Worm (Caenorhabditis elegans): ENCODE results near the gene cct-2.

Gene cct-2

ce11 chrII:8951270-8951669 is 23.7 kb downstream of the cct-2 start:
- TF ChIP-seq sptf-1 (tag; optimal IDR thresholded peaks at IDR 0.05) (no peak), elt-1 (tag; optimal IDR thresholded peaks at IDR 0.05; ENCODE audit: borderline replicate concordance, insufficient read depth) (no peak), ces-1 (GFP tag; optimal IDR thresholded peaks at IDR 0.05) (no peak), cnd-1 (tag; optimal IDR thresholded peaks at IDR 0.05) (no peak), unc-62 (GFP tag; optimal IDR thresholded peaks at IDR 0.05) (no peak), bed-3 (GFP tag; optimal IDR thresholded peaks at IDR 0.05) (no peak), nhr-76 (tag; optimal IDR thresholded peaks at IDR 0.05) (no peak), ceh-83 (GFP tag; optimal IDR thresholded peaks at IDR 0.05) (no peak), nhr-28 (tag; optimal IDR thresholded peaks at IDR 0.05) (no peak), hlh-1 (tag; optimal IDR thresholded peaks at IDR 0.05) (no peak), blmp-1 (tag; optimal IDR thresholded peaks at IDR 0.05) (no peak)

- peak; percentile 16 for TF ChIP-seq elt-1 (tag; optimal IDR thresholded peaks at IDR 0.05; ENCODE audit: borderline replicate concordance, insufficient read depth)
- no peak for TF ChIP-seq mls-2 (tag; optimal IDR thresholded peaks at IDR 0.05)
These were observed 26.2 kb downstream of the cct-2 start for ce11 chrII:8953703-8954102.

- TF ChIP-seq unc-62 (GFP tag; optimal IDR thresholded peaks at IDR 0.05), result no peak
- TF ChIP-seq ces-1 (GFP tag; optimal IDR thresholded peaks at IDR 0.05), result peak; percentile 94
These were observed 29.4 kb downstream of the cct-2 start for ce11 chrII:8956896-8957295.

- TF ChIP-seq bed-3 (GFP tag; optimal IDR thresholded peaks at IDR 0.05) (no peak), sptf-1 (tag; optimal IDR thresholded peaks at IDR 0.05) (no peak), nhr-76 (tag; optimal IDR thresholded peaks at IDR 0.05) (no peak), ceh-39 (tag; optimal IDR thresholded peaks at IDR 0.05) (no peak), unc-62 (GFP tag; optimal IDR thresholded peaks at IDR 0.05) (peak; percentile 21), snpc-4 (tag; optimal IDR thresholded peaks at IDR 0.05) (no peak), unc-120 (tag; optimal IDR thresholded peaks at IDR 0.05; ENCODE audit: poor library complexity, severe bottlenecking) (peak; percentile 32), nhr-237 (tag; optimal IDR thresholded peaks at IDR 0.05) (no peak), mab-5 (tag; optimal IDR thresholded peaks at IDR 0.05) (no peak), mep-1 (tag; optimal IDR thresholded peaks at IDR 0.05) (no peak), hlh-1 (tag; optimal IDR thresholded peaks at IDR 0.05) (peak; percentile 51), nhr-28 (tag; optimal IDR thresholded peaks at IDR 0.05) (no peak)
These were observed 31.5 kb downstream of the cct-2 start for ce11 chrII:8959081-8959480.

ce11 chrII:8960414-8960813 is 32.9 kb downstream of the cct-2 start, which contains the start of gene cal-2:
Gene cal-2 (plus strand): TSS chrII:8960714.
- no peak for TF ChIP-seq nhr-237 (tag; optimal IDR thresholded peaks at IDR 0.05)
- TF ChIP-seq M03D4.4 (tag; optimal IDR thresholded peaks at IDR 0.05), result no peak
- TF ChIP-seq unc-39 (tag; optimal IDR thresholded peaks at IDR 0.05), result no peak
- no peak for TF ChIP-seq bed-3 (GFP tag; optimal IDR thresholded peaks at IDR 0.05)
- no peak for TF ChIP-seq mls-2 (tag; optimal IDR thresholded peaks at IDR 0.05)
- TF ChIP-seq ztf-11 (tag; optimal IDR thresholded peaks at IDR 0.05), result no peak
- TF ChIP-seq drap-1 (GFP tag; optimal IDR thresholded peaks at IDR 0.05), result no peak
- TF ChIP-seq nhr-28 (tag; optimal IDR thresholded peaks at IDR 0.05), result no peak

- no peak for TF ChIP-seq ces-1 (GFP tag; optimal IDR thresholded peaks at IDR 0.05)
- TF ChIP-seq unc-62 (GFP tag; optimal IDR thresholded peaks at IDR 0.05), result peak; percentile 87
These were observed 33.9 kb downstream of the cct-2 start for ce11 chrII:8961450-8961849.

ce11 chrII:8962206-8962605 is 34.7 kb downstream of the cct-2 start:
- peak; percentile 29 for TF ChIP-seq unc-120 (tag; optimal IDR thresholded peaks at IDR 0.05; ENCODE audit: poor library complexity, severe bottlenecking)
- TF ChIP-seq sptf-1 (tag; optimal IDR thresholded peaks at IDR 0.05), result no peak
- TF ChIP-seq hlh-1 (tag; optimal IDR thresholded peaks at IDR 0.05), result peak; percentile 53

ce11 chrII:8964049-8964448 is 36.5 kb downstream of the cct-2 start, which contains the start of gene sftd-3:
Gene sftd-3 (minus strand): TSS chrII:8964149.
- no peak for TF ChIP-seq mls-2 (tag; optimal IDR thresholded peaks at IDR 0.05)
- TF ChIP-seq lin-32 (GFP tag; optimal IDR thresholded peaks at IDR 0.05), result no peak
- TF ChIP-seq nhr-2 (tag; optimal IDR thresholded peaks at IDR 0.05), result no peak
- TF ChIP-seq ceh-39 (tag; optimal IDR thresholded peaks at IDR 0.05), result no peak
- no peak for TF ChIP-seq mab-5 (tag; optimal IDR thresholded peaks at IDR 0.05)
- TF ChIP-seq mep-1 (tag; optimal IDR thresholded peaks at IDR 0.05), result no peak
- no peak for TF ChIP-seq ceh-43 (GFP tag; optimal IDR thresholded peaks at IDR 0.05)
- no peak for TF ChIP-seq blmp-1 (tag; optimal IDR thresholded peaks at IDR 0.05)
- TF ChIP-seq lsy-2 (tag; optimal IDR thresholded peaks at IDR 0.05), result no peak
- no peak for TF ChIP-seq nhr-12 (tag; optimal IDR thresholded peaks at IDR 0.05)
- TF ChIP-seq cnd-1 (tag; optimal IDR thresholded peaks at IDR 0.05), result no peak
- TF ChIP-seq nhr-237 (tag; optimal IDR thresholded peaks at IDR 0.05), result no peak
- TF ChIP-seq ham-2 (GFP tag; optimal IDR thresholded peaks at IDR 0.05), result no peak
- no peak for TF ChIP-seq elt-1 (tag; optimal IDR thresholded peaks at IDR 0.05; ENCODE audit: borderline replicate concordance, insufficient read depth)
- TF ChIP-seq sem-2 (GFP tag; optimal IDR thresholded peaks at IDR 0.05), result no peak
- TF ChIP-seq bed-3 (GFP tag; optimal IDR thresholded peaks at IDR 0.05), result no peak

Data from whole organism, mixed stage, embryonic.